Fruit fly (Drosophila melanogaster): Measurements from ENCODE around the gene CG3792.

DNA sequence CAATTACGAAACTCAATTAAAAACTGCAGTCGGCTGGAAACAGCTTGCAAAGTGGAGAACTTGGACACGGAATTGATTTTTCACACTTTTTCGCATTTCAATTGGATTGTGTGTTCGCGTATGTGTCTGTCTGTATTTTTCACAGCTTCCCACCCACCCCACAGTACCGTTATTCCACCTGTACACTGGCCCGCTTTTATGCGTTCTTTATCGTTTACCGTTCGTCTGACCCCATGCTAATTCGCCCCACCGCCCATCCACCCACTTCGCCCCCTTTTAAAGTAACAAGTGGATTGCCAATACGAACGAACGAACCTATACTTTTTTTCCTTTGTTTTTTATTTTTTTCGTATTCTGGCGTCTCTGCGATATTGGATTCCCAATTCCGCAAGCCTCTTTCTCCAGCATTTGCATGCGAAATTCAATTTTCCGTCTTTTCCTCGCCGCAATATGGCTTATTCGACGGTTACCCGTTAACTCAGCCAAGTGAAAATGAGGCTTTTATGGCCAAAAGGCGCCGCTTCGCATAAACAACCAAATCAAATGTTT lies 5.1 kb downstream of the CG3792 start:
- TF ChIP-seq Hr39 (GFP tag; optimal IDR thresholded peaks at IDR 0.05) = no peak
- TF ChIP-seq eg (GFP tag; IDR thresholded peaks at IDR 0.05) = no peak
- no peak for TF ChIP-seq svp (GFP tag)
- no peak for TF ChIP-seq Lpt (GFP tag; optimal IDR thresholded peaks at IDR 0.05)
- TF ChIP-seq CG6808 (GFP tag; optimal IDR thresholded peaks at IDR 0.05) = no peak
- TF ChIP-seq Blimp-1 (GFP tag; optimal IDR thresholded peaks at IDR 0.05) = no peak
- TF ChIP-seq net (GFP tag; optimal IDR thresholded peaks at IDR 0.05) = no peak
- TF ChIP-seq Hr4 (GFP tag; optimal IDR thresholded peaks at IDR 0.05) = no peak
- TF ChIP-seq ss (GFP tag; optimal IDR thresholded peaks at IDR 0.05) = no peak
- TF ChIP-seq vri (GFP tag; optimal IDR thresholded peaks at IDR 0.05) = no peak
- no peak for TF ChIP-seq topi (GFP tag; optimal IDR thresholded peaks at IDR 0.05)
- no peak for TF ChIP-seq pdm3 (GFP tag; optimal IDR thresholded peaks at IDR 0.05)

Measured in whole organism, prepupa.